Fruit fly (Drosophila melanogaster) whole organism, embryonic: ENCODE results near the gene Sbds.

Source experiments
- Abd-B ChIP-seq: fragments of 200-800 bp; sonication (Bioruptor generic); optimal IDR thresholded peaks from 2 replicates; lab custom pipeline; 2018; ENCODE audit warnings: missing biosample characterization, mild to moderate bottlenecking, missing genetic modification characterization, moderate library complexity
- Ada2b ChIP-seq: fragments of 200-800 bp; sonication (Bioruptor generic); IDR thresholded peaks from 2 replicates; pipeline ENCODE4 v1.3.6; 2022; ENCODE audit warnings: missing biosample characterization, missing genetic modification characterization
- Awh ChIP-seq: fragments of 200-800 bp; sonication (Bioruptor generic); IDR thresholded peaks from 2 replicates; pipeline ENCODE4, ENCODE4 v1.3.6; 2022; ENCODE audit warnings: missing biosample characterization, missing genetic modification characterization
- CG10462 ChIP-seq: fragments of 200-800 bp; sonication (Bioruptor generic); optimal IDR thresholded peaks from 2 replicates; lab custom pipeline; 2016; ENCODE audit warnings: missing biosample characterization, missing genetic modification characterization
- CG10565 ChIP-seq: fragments of 200-800 bp; sonication (Bioruptor generic); optimal IDR thresholded peaks from 3 replicates; lab custom pipeline; 2016; ENCODE audit warnings: missing biosample characterization, mild to moderate bottlenecking, missing genetic modification characterization
- CG10959 ChIP-seq: fragments of 200-800 bp; sonication (Bioruptor generic); IDR thresholded peaks from 2 replicates; pipeline ENCODE4 v1.3.6; 2022; ENCODE audit warnings: missing biosample characterization, missing genetic modification characterization
- CG12942 ChIP-seq: fragments of 200-800 bp; sonication (Bioruptor generic); optimal IDR thresholded peaks from 3 replicates; lab custom pipeline; 2016; ENCODE audit warnings: missing biosample characterization, missing genetic modification characterization
- CG15479 ChIP-seq: fragments of 200-800 bp; sonication (Bioruptor generic); optimal IDR thresholded peaks from 3 replicates; lab custom pipeline; 2019; ENCODE audit warnings: missing biosample characterization, mild to moderate bottlenecking, missing genetic modification characterization, moderate library complexity
- CG1602 ChIP-seq: fragments of 200-800 bp; sonication (Bioruptor generic); optimal IDR thresholded peaks from 3 replicates; lab custom pipeline; 2016; ENCODE audit warnings: missing biosample characterization, missing genetic modification characterization
- CG17568 ChIP-seq: fragments of 200-800 bp; sonication (Bioruptor generic); optimal IDR thresholded peaks from 2 replicates; lab custom pipeline; 2018; ENCODE audit warnings: missing biosample characterization, mild to moderate bottlenecking, missing genetic modification characterization, moderate library complexity
- CG17802 ChIP-seq: fragments of 200-800 bp; sonication (Bioruptor generic); optimal IDR thresholded peaks from 2 replicates; lab custom pipeline; 2018; ENCODE audit warnings: missing biosample characterization, mild to moderate bottlenecking, missing genetic modification characterization, moderate library complexity
- CG17829 ChIP-seq: fragments of 200-800 bp; optimal IDR thresholded peaks from 2 replicates; lab custom pipeline; 2019; ENCODE audit warnings: missing biosample characterization, mild to moderate bottlenecking, missing genetic modification characterization, moderate library complexity
- CG2875 ChIP-seq: fragments of 200-800 bp; sonication (Bioruptor generic); optimal IDR thresholded peaks from 2 replicates; lab custom pipeline; 2017; ENCODE audit warnings: missing biosample characterization, mild to moderate bottlenecking, missing genetic modification characterization, missing genetic modification reagents
- CG3065 ChIP-seq: fragments of 200-800 bp; sonication (Bioruptor generic); optimal IDR thresholded peaks from 2 replicates; lab custom pipeline; 2016; ENCODE audit warnings: missing biosample characterization, missing genetic modification characterization
- CG32767 ChIP-seq: fragments of 200-800 bp; sonication (Bioruptor generic); IDR thresholded peaks from 2 replicates; pipeline ENCODE4 v1.3.6; 2022; ENCODE audit warnings: missing biosample characterization, missing genetic modification characterization
- CG33557 ChIP-seq: fragments of 200-800 bp; sonication (Bioruptor generic); optimal IDR thresholded peaks from 2 replicates; lab custom pipeline; 2019; ENCODE audit warnings: missing biosample characterization, mild to moderate bottlenecking, missing genetic modification characterization, moderate library complexity
- CG34422 ChIP-seq: fragments of 200-800 bp; sonication (Bioruptor generic); IDR thresholded peaks from 3 replicates; pipeline ENCODE4 v1.3.6; 2022; ENCODE audit warnings: missing biosample characterization, missing genetic modification characterization
- CG4328 ChIP-seq: fragments of 200-800 bp; sonication (Bioruptor generic); optimal IDR thresholded peaks from 3 replicates; lab custom pipeline; 2017; ENCODE audit warnings: missing biosample characterization, missing genetic modification reagents, missing genetic modification characterization
- CG4424 ChIP-seq: fragments of 200-800 bp; sonication (Bioruptor generic); optimal IDR thresholded peaks from 3 replicates; lab custom pipeline; 2016; ENCODE audit warnings: missing biosample characterization, missing genetic modification characterization
- CG4707 ChIP-seq: fragments of 200-800 bp; sonication (Bioruptor generic); optimal IDR thresholded peaks from 2 replicates; lab custom pipeline; 2018; ENCODE audit warnings: missing biosample characterization, mild to moderate bottlenecking, missing genetic modification characterization, moderate library complexity
- Doc3 ChIP-seq: fragments of 200-800 bp; sonication (Bioruptor generic); IDR thresholded peaks from 3 replicates; pipeline ENCODE4 v1.3.6; 2022; ENCODE audit warnings: missing biosample characterization, missing genetic modification characterization; ENCODE audit not compliant: partially characterized antibody
- Dref ChIP-seq: fragments of 200-800 bp; sonication (Bioruptor generic); IDR thresholded peaks from 2 replicates; pipeline ENCODE4 v1.3.6; 2022; ENCODE audit warnings: missing biosample characterization, missing genetic modification characterization
- Drgx ChIP-seq: fragments of 200-800 bp; sonication (Bioruptor generic); IDR thresholded peaks from 2 replicates; pipeline ENCODE4 v1.3.6; 2022; ENCODE audit warnings: missing biosample characterization, missing genetic modification characterization
- Ets65A ChIP-seq: fragments of 200-800 bp; sonication (Bioruptor generic); peaks from one replicate; lab custom pipeline; 2016; ENCODE audit warnings: missing biosample characterization, missing genetic modification characterization
- Fer3 ChIP-seq: fragments of 200-800 bp; sonication (Bioruptor generic); optimal IDR thresholded peaks from 2 replicates; lab custom pipeline; 2018; ENCODE audit warnings: missing biosample characterization, mild to moderate bottlenecking, missing genetic modification characterization, moderate library complexity
- Gug ChIP-seq: fragments of 200-800 bp; sonication (Bioruptor generic); IDR thresholded peaks from 4 replicates; pipeline ENCODE4 v1.3.6; 2022; ENCODE audit warnings: missing biosample characterization, missing genetic modification characterization
- HmgZ ChIP-seq: fragments of 200-800 bp; sonication (Bioruptor generic); optimal IDR thresholded peaks from 2 replicates; lab custom pipeline; 2018; ENCODE audit warnings: missing biosample characterization, mild to moderate bottlenecking, missing genetic modification characterization
- Jarid2 ChIP-seq: fragments of 200-800 bp; sonication (Bioruptor generic); optimal IDR thresholded peaks from 3 replicates; lab custom pipeline; 2017; ENCODE audit warnings: mild to moderate bottlenecking, missing biosample characterization, missing genetic modification reagents, missing genetic modification characterization
- MESR4 ChIP-seq: fragments of 200-800 bp; sonication (Bioruptor generic); optimal IDR thresholded peaks from 2 replicates; lab custom pipeline; 2018; ENCODE audit warnings: missing biosample characterization, mild to moderate bottlenecking, missing genetic modification characterization, moderate library complexity
- Max ChIP-seq: fragments of 200-800 bp; sonication (Bioruptor generic); optimal IDR thresholded peaks from 2 replicates; lab custom pipeline; 2016; ENCODE audit warnings: missing biosample characterization, mild to moderate bottlenecking, missing genetic modification characterization
- Six4 ChIP-seq: fragments of 200-800 bp; sonication (Bioruptor generic); optimal IDR thresholded peaks from 2 replicates; lab custom pipeline; 2016; ENCODE audit warnings: missing biosample characterization, missing genetic modification characterization
- Stat92E ChIP-seq, 3 experiments: fragments of >200 bp in 2 of 3; fragments of 200-800 bp in 1 of 3; sonication (Bioruptor generic) in 1 of 3; optimal IDR thresholded peaks; 2 replicates each; lab custom pipeline; 2017 to 2019; ENCODE audit warnings: missing biosample characterization in 3 of 3, missing genetic modification characterization in 3 of 3, mild to moderate bottlenecking in 1 of 3, moderate library complexity in 1 of 3
- al ChIP-seq: fragments of 200-800 bp; sonication (Bioruptor generic); IDR thresholded peaks from 2 replicates; pipeline ENCODE4 v1.3.6; 2022; ENCODE audit warnings: missing biosample characterization, missing genetic modification characterization
- ash1 ChIP-seq: fragments of 200-800 bp; sonication (Bioruptor generic); optimal IDR thresholded peaks from 2 replicates; lab custom pipeline; 2018; ENCODE audit warnings: missing biosample characterization, mild to moderate bottlenecking, missing genetic modification characterization
- danr ChIP-seq: fragments of 200-800 bp; sonication (Bioruptor generic); IDR thresholded peaks from 2 replicates; pipeline ENCODE4 v1.3.6; 2022; ENCODE audit warnings: missing biosample characterization, missing genetic modification characterization
- dmrt99B ChIP-seq: fragments of 200-800 bp; sonication (Bioruptor generic); optimal IDR thresholded peaks from 2 replicates; lab custom pipeline; 2018; ENCODE audit warnings: missing biosample characterization, mild to moderate bottlenecking, missing genetic modification characterization, moderate library complexity
- dpn ChIP-seq, 2 experiments: fragments of 200-800 bp; sonication (Bioruptor generic); optimal IDR thresholded peaks; 3 replicates each; lab custom pipeline; 2016; ENCODE audit warnings: missing biosample characterization in 2 of 2, missing genetic modification characterization in 2 of 2
- fd64A ChIP-seq: fragments of 200-800 bp; sonication (Bioruptor generic); optimal IDR thresholded peaks from 3 replicates; lab custom pipeline; 2018; ENCODE audit warnings: missing biosample characterization, mild to moderate bottlenecking, missing genetic modification characterization
- gce ChIP-seq: fragments of 200-800 bp; sonication (Bioruptor generic); IDR thresholded peaks from 3 replicates; pipeline ENCODE4 v1.3.6; 2022; ENCODE audit warnings: missing biosample characterization, missing genetic modification characterization
- gcm ChIP-seq: fragments of 200-800 bp; sonication (Bioruptor generic); optimal IDR thresholded peaks from 2 replicates; lab custom pipeline; 2019; ENCODE audit warnings: missing biosample characterization, mild to moderate bottlenecking, missing genetic modification characterization, moderate library complexity
- gcm2 ChIP-seq: fragments of 200-800 bp; sonication (Bioruptor generic); optimal IDR thresholded peaks from 2 replicates; lab custom pipeline; 2016; ENCODE audit warnings: missing biosample characterization, missing genetic modification characterization
- ham ChIP-seq: fragments of 200-800 bp; sonication (Bioruptor generic); IDR thresholded peaks from 2 replicates; pipeline ENCODE4 v1.3.6; 2022; ENCODE audit warnings: missing biosample characterization, missing genetic modification characterization
- ind ChIP-seq: fragments of 200-800 bp; sonication (Bioruptor generic); optimal IDR thresholded peaks from 3 replicates; lab custom pipeline; 2016; ENCODE audit warnings: missing biosample characterization, missing genetic modification characterization
- nau ChIP-seq: fragments of 200-800 bp; sonication (Bioruptor generic); optimal IDR thresholded peaks from 3 replicates; lab custom pipeline; 2017; ENCODE audit warnings: missing biosample characterization, mild to moderate bottlenecking, missing genetic modification characterization, missing genetic modification reagents
- repo ChIP-seq: fragments of 200-800 bp; sonication (Bioruptor generic); optimal IDR thresholded peaks from 2 replicates; lab custom pipeline; 2016; ENCODE audit warnings: missing biosample characterization, missing genetic modification characterization
- tgo ChIP-seq: fragments of 200-800 bp; sonication (Bioruptor generic); IDR thresholded peaks from 3 replicates; pipeline ENCODE4 v1.3.6; 2022; ENCODE audit warnings: missing biosample characterization, missing genetic modification characterization
- vnd ChIP-seq: fragments of 200-800 bp; sonication (Bioruptor generic); IDR thresholded peaks from 3 replicates; pipeline ENCODE4 v1.3.6; 2022; ENCODE audit warnings: missing biosample characterization, missing genetic modification characterization; ENCODE audit not compliant: partially characterized antibody
- wek ChIP-seq: fragments of 200-800 bp; sonication (Bioruptor generic); optimal IDR thresholded peaks from 3 replicates; lab custom pipeline; 2018; ENCODE audit warnings: missing biosample characterization, mild to moderate bottlenecking, missing genetic modification characterization, moderate library complexity
- wor ChIP-seq: fragments of 200-800 bp; sonication (Bioruptor generic); IDR thresholded peaks from 2 replicates; pipeline ENCODE4 v1.3.6; 2022; ENCODE audit warnings: missing biosample characterization, missing genetic modification characterization
- z ChIP-seq: fragments of 200-800 bp; sonication (Bioruptor generic); IDR thresholded peaks from 3 replicates; pipeline ENCODE4 v1.3.6; 2022; ENCODE audit warnings: missing biosample characterization, missing genetic modification characterization
- zfh2 ChIP-seq: fragments of 200-800 bp; sonication (Bioruptor generic); optimal IDR thresholded peaks from 2 replicates; lab custom pipeline; 2016; ENCODE audit warnings: missing biosample characterization, missing genetic modification characterization

Sbds gene

dm6 chr3L:6742974-6743345 lies 9.8 kb upstream of the Sbds start, which contains the start of gene dikar (continued):
- TF ChIP-seq ind (GFP tag; lab: Kevin White, UChicago) (peak; percentile 37), CG3065 (GFP tag; lab: Kevin White, UChicago) (peak; percentile 11), HmgZ (tag; lab: Kevin White, UChicago) (no peak), danr (GFP tag; lab: Robert Waterston, UW) (no peak), Stat92E (GFP tag; optimal IDR thresholded peaks at IDR 0.05; lab: Kevin White, UChicago) (peak in 1 of 3 experiments; percentile 20), tgo (GFP tag; lab: Robert Waterston, UW) (peak; percentile 56), wor (GFP tag; lab: Robert Waterston, UW) (no peak), CG4424 (GFP tag; lab: Kevin White, UChicago) (peak; percentile 31), vnd (GFP tag; lab: Robert Waterston, UW) (peak; percentile 86), dpn (GFP tag; optimal IDR thresholded peaks at IDR 0.05; lab: Kevin White, UChicago) (peak; percentile 10 to 61), MESR4 (GFP tag; lab: Kevin White, UChicago) (peak; percentile 94), CG17568 (no peak), CG34422 (peak; percentile 77), CG10565 (no peak), CG12942 (GFP tag; lab: Kevin White, UChicago) (peak; percentile 20), z (GFP tag; lab: Robert Waterston, UW) (no peak), Fer3 (no peak), ash1 (GFP tag; lab: Kevin White, UChicago) (no peak), gcm2 (GFP tag; lab: Kevin White, UChicago) (no peak), Drgx (0 out of 2 replicates have a peak, but pooled peaks have one; percentile 15), CG2875 (GFP tag; lab: Kevin White, UChicago) (no peak), CG15479 (GFP tag; lab: Kevin White, UChicago) (no peak), Max (no peak), fd64A (GFP tag; lab: Kevin White, UChicago) (no peak), nau (no peak), Ets65A (GFP tag; lab: Kevin White, UChicago) (peak; percentile 94), Awh (GFP tag; lab: Robert Waterston, UW) (no peak), CG10959 (GFP tag; lab: Robert Waterston, UW) (peak; percentile 28; the same call in 1 of the 2 replicates), al (GFP tag; lab: Robert Waterston, UW) (peak; percentile 63), gcm (GFP tag; lab: Kevin White, UChicago) (no peak), CG33557 (peak; percentile 38), CG4707 (GFP tag; lab: Kevin White, UChicago) (no peak), Ada2b (GFP tag; lab: Robert Waterston, UW) (0 out of 2 replicates have a peak, but pooled peaks have one; percentile 31), CG17802 (tag; lab: Kevin White, UChicago) (no peak), ham (no peak), Gug (GFP tag; lab: Robert Waterston, UW) (peak; percentile 88), CG10462 (no peak), CG17829 (peak; percentile 47), dmrt99B (tag; lab: Kevin White, UChicago) (no peak), zfh2 (peak; percentile 58), Doc3 (GFP tag; lab: Robert Waterston, UW) (peak; percentile 64), gce (GFP tag; lab: Robert Waterston, UW) (no peak), CG4328 (GFP tag; lab: Kevin White, UChicago) (no peak), Six4 (GFP tag; lab: Kevin White, UChicago) (no peak), Abd-B (GFP tag; lab: Kevin White, UChicago) (peak; percentile 53), wek (GFP tag; lab: Kevin White, UChicago) (no peak), CG32767 (no peak; the same call in 1 of the 2 replicates), Jarid2 (GFP tag; lab: Kevin White, UChicago) (no peak), CG1602 (GFP tag; lab: Kevin White, UChicago) (peak; percentile 41), Dref (GFP tag; lab: Robert Waterston, UW) (peak; percentile 79), repo (GFP tag; lab: Kevin White, UChicago) (no peak)
